Worm (Caenorhabditis elegans): ENCODE measurements around the gene him-10.

The him-10 gene

DNA sequence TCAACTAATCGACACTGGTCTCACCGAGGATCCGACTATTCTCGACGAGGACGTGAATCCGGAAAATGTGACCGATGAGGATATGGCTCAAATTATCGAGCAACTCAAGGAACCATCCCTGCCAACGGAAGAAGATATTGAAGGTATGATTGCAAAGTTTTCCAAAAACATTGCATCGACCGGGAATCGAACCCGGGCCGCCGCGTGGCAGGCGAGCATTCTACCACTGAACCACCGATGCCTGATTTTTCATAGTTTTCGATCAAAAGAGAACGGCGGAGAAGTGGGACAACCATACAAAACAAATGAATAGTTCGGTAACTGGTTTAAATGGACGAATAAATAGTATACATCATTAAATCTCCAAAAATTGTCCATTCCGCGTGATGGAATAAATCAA is 41.2 kb upstream of the him-10 start (continued):
- TF ChIP-seq ceh-40 (GFP tag; IDR thresholded peaks at IDR 0.05) (0 out of 2 replicates have a peak, but pooled peaks have one; percentile 50), xnd-1 (tag; optimal IDR thresholded peaks at IDR 0.05) (no peak), ceh-100 (GFP tag; IDR thresholded peaks at IDR 0.05) (no peak), hlh-26 (GFP tag; conservative IDR thresholded peaks at IDR 0.05) (no peak), chd-7 (tag; optimal IDR thresholded peaks at IDR 0.05) (peak; percentile 71), die-1 (tag; optimal IDR thresholded peaks at IDR 0.05) (peak; percentile 58), pbrm-1 (GFP tag; IDR thresholded peaks at IDR 0.05) (0 out of 2 replicates have a peak, but pooled peaks have one; percentile 45), F33H1.4 (GFP tag; IDR thresholded peaks at IDR 0.05) (peak; percentile 42), F57C9.4 (tag; optimal IDR thresholded peaks at IDR 0.05) (no peak), ceh-27 (GFP tag; optimal IDR thresholded peaks at IDR 0.05) (no peak), dpl-1 (GFP tag; optimal IDR thresholded peaks at IDR 0.05) (no peak), rcor-1 (GFP tag; IDR thresholded peaks at IDR 0.05) (0 out of 2 replicates have a peak, but pooled peaks have one; percentile 19), B0261.1 (tag; optimal IDR thresholded peaks at IDR 0.05) (peak; percentile 81), nhr-120 (GFP tag; IDR thresholded peaks at IDR 0.05) (no peak), lin-40 (tag; optimal IDR thresholded peaks at IDR 0.05) (no peak), ztf-18 (tag; optimal IDR thresholded peaks at IDR 0.05) (peak; percentile 70), nfya-1 (tag; optimal IDR thresholded peaks at IDR 0.05; ENCODE audit: borderline replicate concordance, insufficient read depth) (no peak), ztf-25 (GFP tag; IDR thresholded peaks at IDR 0.05) (peak; percentile 85; the same call in 1 of the 2 replicates), akir-1 (GFP tag; optimal IDR thresholded peaks at IDR 0.05) (no peak), attf-3 (GFP tag; conservative IDR thresholded peaks at IDR 0.05) (0 out of 2 replicates have a peak, but pooled peaks have one; percentile 24), egrh-3 (GFP tag; IDR thresholded peaks at IDR 0.05) (peak; percentile 36; the same call in 1 of the 2 replicates), dpff-1 (tag; optimal IDR thresholded peaks at IDR 0.05) (no peak), hrde-1 (tag; optimal IDR thresholded peaks at IDR 0.05; ENCODE audit: borderline replicate concordance) (peak; percentile 21), rpc-1 (optimal IDR thresholded peaks at IDR 0.05) (peak; percentile 77), rpc-1 (tag; optimal IDR thresholded peaks at IDR 0.05) (peak; percentile 87), C17E4.6 (GFP tag; IDR thresholded peaks at IDR 0.05) (no peak), F52B5.7 (tag; optimal IDR thresholded peaks at IDR 0.05) (no peak), ccch-3 (GFP tag; optimal IDR thresholded peaks at IDR 0.05) (no peak), F39B2.1 (GFP tag; IDR thresholded peaks at IDR 0.05) (no peak), lin-26 (GFP tag; IDR thresholded peaks at IDR 0.05) (peak; percentile 92), nfya-2 (GFP tag; IDR thresholded peaks at IDR 0.05) (no peak), ekl-4 (GFP tag; IDR thresholded peaks at IDR 0.05) (no peak), tbx-9 (tag; optimal IDR thresholded peaks at IDR 0.05; ENCODE audit: borderline replicate concordance) (no peak), snpc-3.4 (tag; optimal IDR thresholded peaks at IDR 0.05) (peak; percentile 64), Y53F4B.3 (GFP tag; IDR thresholded peaks at IDR 0.05) (no peak), let-526 (GFP tag; IDR thresholded peaks at IDR 0.05) (no peak), T07F8.4 (tag; optimal IDR thresholded peaks at IDR 0.05) (peak; percentile 51), T26A5.8 (tag; optimal IDR thresholded peaks at IDR 0.05) (no peak), K12H6.12 (tag; optimal IDR thresholded peaks at IDR 0.05) (no peak), tbp1 (GFP tag; optimal IDR thresholded peaks at IDR 0.05) (peak; percentile 90), ztf-28 (GFP tag; IDR thresholded peaks at IDR 0.05) (no peak), efl-1 (GFP tag; optimal IDR thresholded peaks at IDR 0.05) (no peak), mes-4 (tag; optimal IDR thresholded peaks at IDR 0.05) (no peak)

Data from whole organism, young adult.